Worm (Caenorhabditis elegans) whole organism, L4/young adult: ENCODE data around the gene wrk-1.

Experiments used
- W03F9.2 ChIP-seq: fragments of 150-350 bp; optimal IDR thresholded peaks from 2 replicates; lab custom pipeline; 2014; ENCODE audit warnings: missing biosample characterization, missing genetic modification characterization
- dao-5 ChIP-seq: sonication (generic microtip); optimal IDR thresholded peaks from 2 replicates; lab custom pipeline; 2016; ENCODE audit warnings: missing genotype, missing genetic modification characterization, moderate library complexity, missing compliant biosample characterization
- him-1 ChIP-seq: sonication (generic microtip); optimal IDR thresholded peaks from 2 replicates; lab custom pipeline; 2016; ENCODE audit warnings: missing genotype, missing genetic modification reagents, missing genetic modification characterization, missing compliant biosample characterization

ce11 chrX:8421594-8421993 lies 29.2 kb upstream of the wrk-1 start:
- no peak for TF ChIP-seq W03F9.2 (tag; lab: Kevin White, UChicago)
- no peak for TF ChIP-seq him-1
- TF ChIP-seq dao-5 (tag; lab: Kevin White, UChicago): no peak
